Worm (Caenorhabditis elegans) whole organism, L3 larva: Measurements from ENCODE around the gene F58B4.3.

Experiments
- R02D3.7 ChIP-seq: fragments of 150-350 bp; optimal IDR thresholded peaks from 2 replicates; lab custom pipeline; 2014; ENCODE audit warnings: missing biosample characterization, missing genetic modification characterization
- ama-1 ChIP-seq: fragments of 150-350 bp; optimal IDR thresholded peaks from 2 replicates; lab custom pipeline; 2018
- ceh-16 ChIP-seq: sonication (generic microtip); optimal IDR thresholded peaks from 2 replicates; lab custom pipeline; 2017; ENCODE audit warnings: missing biosample characterization, missing genetic modification characterization
- ceh-28 ChIP-seq: fragments of 150-350 bp; optimal IDR thresholded peaks from 2 replicates; lab custom pipeline; 2014; ENCODE audit warnings: missing biosample characterization, missing genetic modification reagents, missing genetic modification characterization
- ceh-82 ChIP-seq: fragments of 150-350 bp; optimal IDR thresholded peaks from 2 replicates; lab custom pipeline; 2014; ENCODE audit warnings: missing biosample characterization, missing genetic modification characterization
- ceh-9 ChIP-seq: sonication (generic microtip); optimal IDR thresholded peaks from 2 replicates; lab custom pipeline; 2018; ENCODE audit warnings: missing biosample characterization, missing genetic modification characterization
- daf-12 ChIP-seq: fragments of 150-350 bp; optimal IDR thresholded peaks from 2 replicates; lab custom pipeline; 2014; ENCODE audit warnings: missing biosample characterization, missing genetic modification reagents, missing genetic modification characterization
- egl-27 ChIP-seq: sonication (generic microtip); optimal IDR thresholded peaks from 4 replicates; lab custom pipeline; 2017; ENCODE audit warnings: missing biosample characterization, missing genetic modification reagents, missing genetic modification characterization
- egl-5 ChIP-seq: fragments of 150-350 bp; optimal IDR thresholded peaks from 2 replicates; lab custom pipeline; 2017; ENCODE audit warnings: missing biosample characterization, missing genetic modification reagents, missing genetic modification characterization, inconsistent platforms
- elt-1 ChIP-seq: fragments of 150-350 bp; optimal IDR thresholded peaks from 2 replicates; lab custom pipeline; 2014; ENCODE audit warnings: missing biosample characterization, missing genetic modification characterization
- elt-2 ChIP-seq: sonication (generic microtip); optimal IDR thresholded peaks from 2 replicates; lab custom pipeline; 2016; ENCODE audit warnings: missing genetic modification reagents, mild to moderate bottlenecking, missing genetic modification characterization, missing compliant biosample characterization
- elt-3 ChIP-seq, 3 experiments: fragments of 150-350 bp in 1 of 3; sonication (generic microtip) in 2 of 3; optimal IDR thresholded peaks; 2 replicates in 2 of 3; 4 replicates in 1 of 3; lab custom pipeline; 2014 to 2017; ENCODE audit warnings: missing biosample characterization in 3 of 3, missing genetic modification characterization in 3 of 3
- eor-1 ChIP-seq, 2 experiments: fragments of 150-350 bp; optimal IDR thresholded peaks; 2 replicates each; lab custom pipeline; 2014 to 2018; ENCODE audit warnings: missing biosample characterization in 2 of 2, missing genetic modification characterization in 2 of 2
- fkh-10 ChIP-seq: sonication (generic microtip); optimal IDR thresholded peaks from 2 replicates; lab custom pipeline; 2017; ENCODE audit warnings: missing biosample characterization, missing genetic modification reagents, missing genetic modification characterization
- fkh-2 ChIP-seq: fragments of 150-350 bp; optimal IDR thresholded peaks from 2 replicates; lab custom pipeline; 2014; ENCODE audit warnings: missing biosample characterization, missing genetic modification reagents, missing genetic modification characterization
- fos-1 ChIP-seq: fragments of 150-350 bp; optimal IDR thresholded peaks from 2 replicates; lab custom pipeline; 2014; ENCODE audit warnings: missing biosample characterization, missing genetic modification characterization
- hmg-11 ChIP-seq: sonication (generic microtip); optimal IDR thresholded peaks from 2 replicates; lab custom pipeline; 2016; ENCODE audit warnings: missing genetic modification characterization, missing compliant biosample characterization
- jun-1 ChIP-seq: fragments of 150-350 bp; optimal IDR thresholded peaks from 2 replicates; lab custom pipeline; 2014; ENCODE audit warnings: missing biosample characterization, missing genetic modification reagents, missing genetic modification characterization
- lin-15B ChIP-seq: fragments of 150-350 bp; optimal IDR thresholded peaks from 2 replicates; lab custom pipeline; 2014; ENCODE audit warnings: missing biosample characterization, missing genetic modification characterization
- lin-39 ChIP-seq: fragments of 150-350 bp; optimal IDR thresholded peaks from 2 replicates; lab custom pipeline; 2018; ENCODE audit warnings: missing biosample characterization, missing genetic modification reagents, missing genetic modification characterization
- mdl-1 ChIP-seq: fragments of 150-350 bp; optimal IDR thresholded peaks from 2 replicates; lab custom pipeline; 2014; ENCODE audit warnings: missing biosample characterization, missing genetic modification characterization
- mml-1 ChIP-seq: fragments of 150-350 bp; sonication (generic microtip); optimal IDR thresholded peaks from 3 replicates; lab custom pipeline; 2014; ENCODE audit warnings: missing biosample characterization, missing genetic modification characterization
- nfya-1 ChIP-seq: sonication (generic microtip); optimal IDR thresholded peaks from 2 replicates; lab custom pipeline; 2017; ENCODE audit warnings: missing genetic modification characterization, mild to moderate bottlenecking, missing compliant biosample characterization, antibody characterized with exemption, moderate library complexity; ENCODE audit not compliant: insufficient read depth
- nhr-11 ChIP-seq: fragments of 150-350 bp; optimal IDR thresholded peaks from 2 replicates; lab custom pipeline; 2014; ENCODE audit warnings: missing biosample characterization, missing genetic modification characterization
- nhr-12 ChIP-seq: fragments of 150-350 bp; optimal IDR thresholded peaks from 2 replicates; lab custom pipeline; 2014; ENCODE audit warnings: missing biosample characterization, missing genetic modification characterization
- nhr-237 ChIP-seq: fragments of 150-350 bp; optimal IDR thresholded peaks from 2 replicates; lab custom pipeline; 2014; ENCODE audit warnings: missing biosample characterization, missing genetic modification characterization
- nhr-25 ChIP-seq: sonication (generic microtip); optimal IDR thresholded peaks from 2 replicates; lab custom pipeline; 2017; ENCODE audit warnings: missing biosample characterization, missing genetic modification characterization
- nhr-28 ChIP-seq: fragments of 150-350 bp; optimal IDR thresholded peaks from 2 replicates; lab custom pipeline; 2014; ENCODE audit warnings: missing biosample characterization, missing genetic modification characterization
- nhr-43 ChIP-seq: sonication (generic microtip); optimal IDR thresholded peaks from 2 replicates; lab custom pipeline; 2016; ENCODE audit warnings: mild to moderate bottlenecking, missing genetic modification characterization, missing compliant biosample characterization; ENCODE audit not compliant: poor library complexity, severe bottlenecking
- nhr-67 ChIP-seq: fragments of 150-350 bp; optimal IDR thresholded peaks from 2 replicates; lab custom pipeline; 2014; ENCODE audit warnings: missing biosample characterization, missing genetic modification characterization
- nhr-76 ChIP-seq: fragments of 150-350 bp; sonication (generic microtip); optimal IDR thresholded peaks from 5 replicates; lab custom pipeline; 2014; ENCODE audit warnings: missing biosample characterization, missing genetic modification characterization
- nhr-77 ChIP-seq: fragments of 150-350 bp; optimal IDR thresholded peaks from 2 replicates; lab custom pipeline; 2014; ENCODE audit warnings: missing biosample characterization, missing genetic modification characterization
- pha-4 ChIP-seq: fragments of 150-350 bp; optimal IDR thresholded peaks from 2 replicates; lab custom pipeline; 2014; ENCODE audit warnings: missing biosample characterization, missing genetic modification reagents, missing genetic modification characterization
- pqm-1 ChIP-seq: fragments of 150-350 bp; optimal IDR thresholded peaks from 2 replicates; lab custom pipeline; 2017; ENCODE audit warnings: missing biosample characterization, missing genetic modification characterization, inconsistent platforms
- sea-2 ChIP-seq: fragments of 150-350 bp; sonication (generic microtip); optimal IDR thresholded peaks from 4 replicates; lab custom pipeline; 2014; ENCODE audit warnings: missing biosample characterization, missing genetic modification reagents, missing genetic modification characterization
- skn-1 ChIP-seq: fragments of 150-350 bp; optimal IDR thresholded peaks from 2 replicates; lab custom pipeline; 2014; ENCODE audit warnings: missing biosample characterization, missing genetic modification characterization
- unc-39 ChIP-seq: sonication (generic microtip); optimal IDR thresholded peaks from 4 replicates; lab custom pipeline; 2017; ENCODE audit warnings: missing biosample characterization, missing genetic modification characterization
- ztf-11 ChIP-seq: fragments of 150-350 bp; optimal IDR thresholded peaks from 2 replicates; lab custom pipeline; 2014; ENCODE audit warnings: missing biosample characterization, missing genetic modification characterization
- ztf-4 ChIP-seq: fragments of 150-350 bp; optimal IDR thresholded peaks from 2 replicates; lab custom pipeline; 2014; ENCODE audit warnings: missing biosample characterization, missing genetic modification characterization

The F58B4.3 gene

ce11 chrV:10954832-10955231, 25.2 kb downstream of the F58B4.3 start, which contains the start of gene F17C11.6:
Gene F17C11.6, plus strand, starts transcription at chrV:10955121.
- peak; percentile 70 for TF ChIP-seq elt-2 (tag; lab: Kevin White, UChicago)
- no peak for TF ChIP-seq nhr-67
- TF ChIP-seq pqm-1 (tag; lab: Kevin White, UChicago) = peak; percentile 82

- TF ChIP-seq skn-1 (tag; lab: Kevin White, UChicago) = no peak
- peak; percentile 59 for TF ChIP-seq elt-2 (tag; lab: Kevin White, UChicago)
- no peak for TF ChIP-seq elt-1 (tag; lab: Kevin White, UChicago)
- TF ChIP-seq nhr-237 = no peak
- no peak for TF ChIP-seq egl-27
- no peak for TF ChIP-seq fkh-2
- TF ChIP-seq pha-4 (tag; lab: Kevin White, UChicago) = no peak
- TF ChIP-seq nhr-76 (tag; lab: Kevin White, UChicago) = no peak
- TF ChIP-seq nhr-28 (tag; lab: Kevin White, UChicago) = no peak
- no peak for TF ChIP-seq egl-5
- peak; percentile 32 for TF ChIP-seq pqm-1 (tag; lab: Kevin White, UChicago)
- TF ChIP-seq mml-1 = no peak
Observed at ce11 chrV:10955681-10956476, 26.3 kb downstream of the F58B4.3 start, which contains the start of gene F17C11.13. Gene F17C11.13, plus strand, starts transcription at chrV:10955923.

ce11 chrV:10958322-10958900, 28.8 kb downstream of the F58B4.3 start, which contains the start of gene pigt-1:
Gene pigt-1, minus strand, starts transcription at chrV:10958821.
- TF ChIP-seq egl-27 = no peak
- no peak for TF ChIP-seq ztf-11 (tag; lab: Kevin White, UChicago)
- TF ChIP-seq nhr-12 = no peak
- peak; percentile 28 for TF ChIP-seq nhr-43 (tag; lab: Kevin White, UChicago)
- TF ChIP-seq elt-2 (tag; lab: Kevin White, UChicago) = peak; percentile 37
- no peak for TF ChIP-seq skn-1 (tag; lab: Kevin White, UChicago)
- no peak for TF ChIP-seq nhr-67
- TF ChIP-seq ceh-28 (tag; lab: Kevin White, UChicago) = peak; percentile 35
- TF ChIP-seq nhr-237 = no peak
- no peak for TF ChIP-seq ama-1 (lab: Kevin White, UChicago)
- no peak for TF ChIP-seq daf-12

ce11 chrV:10960544-10960943, 30.9 kb downstream of the F58B4.3 start, which contains the start of gene vps-36:
Gene vps-36, minus strand, starts transcription at chrV:10960669.
- TF ChIP-seq pha-4 (tag; lab: Kevin White, UChicago) = peak; percentile 74
- TF ChIP-seq pqm-1 (tag; lab: Kevin White, UChicago) = peak; percentile 59
- TF ChIP-seq elt-2 (tag; lab: Kevin White, UChicago) = peak; percentile 65
- TF ChIP-seq skn-1 (tag; lab: Kevin White, UChicago) = no peak
- peak; percentile 21 for TF ChIP-seq lin-15B (tag; lab: Kevin White, UChicago)
- no peak for TF ChIP-seq egl-5

ce11 chrV:10961448-10961870, 31.8 kb downstream of the F58B4.3 start:
- TF ChIP-seq ztf-11 (tag; lab: Kevin White, UChicago) (no peak), jun-1 (tag; lab: Kevin White, UChicago) (peak; percentile 52), ceh-82 (no peak), pha-4 (tag; lab: Kevin White, UChicago) (peak; percentile 34), nhr-25 (tag; lab: Kevin White, UChicago) (no peak), ceh-28 (tag; lab: Kevin White, UChicago) (peak; percentile 32), hmg-11 (tag; lab: Kevin White, UChicago) (peak; percentile 81), nhr-11 (tag; lab: Kevin White, UChicago) (peak; percentile 51), unc-39 (tag; lab: Kevin White, UChicago) (no peak), nfya-1 (tag; lab: Kevin White, UChicago) (peak; percentile 73), mdl-1 (tag; lab: Kevin White, UChicago) (no peak), elt-1 (tag; lab: Kevin White, UChicago) (no peak), egl-27 (no peak), lin-15B (tag; lab: Kevin White, UChicago) (no peak), ceh-9 (tag; lab: Kevin White, UChicago) (no peak), nhr-67 (no peak), lin-39 (peak; percentile 56), daf-12 (no peak), eor-1 (tag; optimal IDR thresholded peaks at IDR 0.05; lab: Kevin White, UChicago) (no peak), nhr-77 (tag; lab: Kevin White, UChicago) (no peak), elt-3 (tag; optimal IDR thresholded peaks at IDR 0.05; lab: Kevin White, UChicago) (no peak), R02D3.7 (tag; lab: Kevin White, UChicago) (no peak), pqm-1 (tag; lab: Kevin White, UChicago) (peak; percentile 20), ceh-16 (tag; lab: Kevin White, UChicago) (no peak), ama-1 (lab: Kevin White, UChicago) (peak; percentile 60), ztf-4 (tag; lab: Kevin White, UChicago) (no peak), nhr-43 (tag; lab: Kevin White, UChicago) (no peak), fkh-10 (GFP tag; lab: Kevin White, UChicago) (peak; percentile 67), mml-1 (no peak), egl-5 (peak; percentile 76), sea-2 (GFP tag; lab: Kevin White, UChicago) (no peak), fkh-2 (no peak), nhr-76 (tag; lab: Kevin White, UChicago) (no peak), nhr-237 (no peak), fos-1 (tag; lab: Kevin White, UChicago) (no peak)
